Worm (Caenorhabditis elegans): Measurements from ENCODE around the gene F40D4.13.

The F40D4.13 gene

ce11 chrV:17198926-17199325, 41.9 kb upstream of the F40D4.13 start, which contains the start of gene srz-96:
Gene srz-96, plus strand, starts transcription at chrV:17199226.
- TF ChIP-seq unc-3 (GFP tag; conservative IDR thresholded peaks at IDR 0.05) (no peak), unc-3 (tag; optimal IDR thresholded peaks at IDR 0.05) (no peak), madf-2 (tag; optimal IDR thresholded peaks at IDR 0.05) (no peak), fkh-10 (GFP tag; optimal IDR thresholded peaks at IDR 0.05) (no peak), ceh-19 (GFP tag; optimal IDR thresholded peaks at IDR 0.05) (no peak), rnt-1 (tag; optimal IDR thresholded peaks at IDR 0.05) (no peak), ceh-31 (tag; optimal IDR thresholded peaks at IDR 0.05) (no peak), fax-1 (tag; optimal IDR thresholded peaks at IDR 0.05) (no peak), fkh-6 (tag; optimal IDR thresholded peaks at IDR 0.05) (no peak), ztf-16 (tag; optimal IDR thresholded peaks at IDR 0.05) (no peak), C08G9.2 (tag; optimal IDR thresholded peaks at IDR 0.05) (no peak), ceh-2 (tag; optimal IDR thresholded peaks at IDR 0.05) (no peak), ceh-30 (tag; optimal IDR thresholded peaks at IDR 0.05) (no peak), ttx-3 (tag; optimal IDR thresholded peaks at IDR 0.05) (no peak), nhr-232 (tag; optimal IDR thresholded peaks at IDR 0.05) (no peak)

- no peak for TF ChIP-seq elt-4 (tag; optimal IDR thresholded peaks at IDR 0.05)
- TF ChIP-seq syd-9 (tag; optimal IDR thresholded peaks at IDR 0.05), result no peak
- no peak for TF ChIP-seq pqm-1 (tag; optimal IDR thresholded peaks at IDR 0.05)
- no peak for TF ChIP-seq npax-4 (tag; optimal IDR thresholded peaks at IDR 0.05)
- no peak for TF ChIP-seq pat-9 (tag; optimal IDR thresholded peaks at IDR 0.05)
- TF ChIP-seq fkh-6 (tag; optimal IDR thresholded peaks at IDR 0.05), result no peak
- no peak for TF ChIP-seq odd-2 (tag; optimal IDR thresholded peaks at IDR 0.05)
- no peak for TF ChIP-seq unc-42 (tag; optimal IDR thresholded peaks at IDR 0.05)
- TF ChIP-seq pros-1 (tag; optimal IDR thresholded peaks at IDR 0.05), result no peak
- no peak for TF ChIP-seq C08G9.2 (tag; optimal IDR thresholded peaks at IDR 0.05)
- no peak for TF ChIP-seq rnt-1 (tag; optimal IDR thresholded peaks at IDR 0.05)
These were observed 35.2 kb upstream of the F40D4.13 start, which contains the start of gene srz-47 for ce11 chrV:17192238-17192637. Gene srz-47, minus strand, starts transcription at chrV:17192338.

- TF ChIP-seq elt-4 (tag; optimal IDR thresholded peaks at IDR 0.05) (no peak), gmeb-2 (tag; optimal IDR thresholded peaks at IDR 0.05) (no peak)
These were observed 33.3 kb upstream of the F40D4.13 start, which contains the start of gene str-199 for ce11 chrV:17190399-17190798. Gene str-199, minus strand, starts transcription at chrV:17190499.

- no peak for TF ChIP-seq lim-6 (tag; optimal IDR thresholded peaks at IDR 0.05)
- no peak for TF ChIP-seq K02D7.2 (tag; optimal IDR thresholded peaks at IDR 0.05)
- TF ChIP-seq fax-1 (tag; optimal IDR thresholded peaks at IDR 0.05), result no peak
- TF ChIP-seq hlh-8 (tag; optimal IDR thresholded peaks at IDR 0.05), result no peak
- no peak for TF ChIP-seq T23F11.4 (GFP tag; optimal IDR thresholded peaks at IDR 0.05)
- no peak for TF ChIP-seq pqm-1 (tag; optimal IDR thresholded peaks at IDR 0.05)
- TF ChIP-seq C08G9.2 (tag; optimal IDR thresholded peaks at IDR 0.05), result no peak
- TF ChIP-seq pax-1 (tag; optimal IDR thresholded peaks at IDR 0.05), result no peak
- TF ChIP-seq hlh-13 (GFP tag; optimal IDR thresholded peaks at IDR 0.05), result no peak
- TF ChIP-seq unc-3 (GFP tag; conservative IDR thresholded peaks at IDR 0.05), result no peak
- no peak for TF ChIP-seq unc-3 (tag; optimal IDR thresholded peaks at IDR 0.05)
- TF ChIP-seq rnt-1 (tag; optimal IDR thresholded peaks at IDR 0.05), result no peak
- TF ChIP-seq fkh-10 (GFP tag; optimal IDR thresholded peaks at IDR 0.05), result no peak
These were observed 25.0 kb upstream of the F40D4.13 start, which contains the start of gene srh-159 for ce11 chrV:17182045-17182444. Gene srh-159, plus strand, starts transcription at chrV:17182345.

- no peak for TF ChIP-seq pax-1 (tag; optimal IDR thresholded peaks at IDR 0.05)
- no peak for TF ChIP-seq fkh-10 (GFP tag; optimal IDR thresholded peaks at IDR 0.05)
- TF ChIP-seq T23F11.4 (GFP tag; optimal IDR thresholded peaks at IDR 0.05), result no peak
- TF ChIP-seq sox-2 (GFP tag; IDR thresholded peaks at IDR 0.05), result no peak
- no peak for TF ChIP-seq dve-1 (tag; optimal IDR thresholded peaks at IDR 0.05)
- TF ChIP-seq ceh-18 (tag; optimal IDR thresholded peaks at IDR 0.05), result no peak
- no peak for TF ChIP-seq lim-6 (tag; optimal IDR thresholded peaks at IDR 0.05)
- TF ChIP-seq zip-5 (tag; optimal IDR thresholded peaks at IDR 0.05), result no peak
- TF ChIP-seq nfya-1 (tag; optimal IDR thresholded peaks at IDR 0.05), result no peak
These were observed 21.4 kb upstream of the F40D4.13 start, which contains the start of gene srh-174 for ce11 chrV:17178457-17178856. Gene srh-174, plus strand, starts transcription at chrV:17178757.

All from whole organism, late embryonic.